Worm (Caenorhabditis elegans) whole organism, L4 larva: ENCODE data around the gene mpz-3.

Source experiments
- F10B5.3 ChIP-seq: sonication (generic microtip); optimal IDR thresholded peaks from 2 replicates; lab custom pipeline; 2016; ENCODE audit warnings: mild to moderate bottlenecking, missing genetic modification characterization, missing compliant biosample characterization
- F37D6.2 ChIP-seq: sonication (generic microtip); optimal IDR thresholded peaks from 2 replicates; lab custom pipeline; 2016; ENCODE audit warnings: mild to moderate bottlenecking, missing genetic modification characterization, missing compliant biosample characterization
- T20F7.1 ChIP-seq: fragments of 200-800 bp; sonication (Bioruptor generic); optimal IDR thresholded peaks from 2 replicates; lab custom pipeline; 2018; ENCODE audit warnings: mild to moderate bottlenecking, missing genetic modification characterization, missing compliant biosample characterization
- Y5F2A.4 ChIP-seq: fragments of 200-800 bp; sonication (Bioruptor generic); optimal IDR thresholded peaks from 2 replicates; lab custom pipeline; 2018; ENCODE audit warnings: mild to moderate bottlenecking, missing genetic modification characterization, missing compliant biosample characterization
- aha-1 ChIP-seq: fragments of 150-350 bp; peaks from one replicate; lab custom pipeline; 2014; ENCODE audit warnings: missing biosample characterization, missing genetic modification characterization
- attf-4 ChIP-seq: sonication (generic microtip); optimal IDR thresholded peaks from 3 replicates; lab custom pipeline; 2017; ENCODE audit warnings: missing biosample characterization, missing genetic modification characterization
- ceh-20 ChIP-seq: fragments of 200-800 bp; sonication (Bioruptor generic); IDR thresholded peaks from 2 replicates; pipeline ENCODE4 v1.3.6; 2022; ENCODE audit warnings: missing genetic modification reagents, missing genetic modification characterization, missing compliant biosample characterization
- ceh-28 ChIP-seq: fragments of 150-350 bp; optimal IDR thresholded peaks from 2 replicates; lab custom pipeline; 2014; ENCODE audit warnings: missing biosample characterization, missing genetic modification reagents, missing genetic modification characterization
- ceh-44 ChIP-seq: fragments of 200-800 bp; sonication (Bioruptor generic); IDR thresholded peaks from 2 replicates; pipeline ENCODE4 v1.3.6; 2022; ENCODE audit warnings: missing genetic modification reagents, missing genetic modification characterization, missing compliant biosample characterization
- ces-1 ChIP-seq: fragments of 150-350 bp; sonication (generic microtip); optimal IDR thresholded peaks from 4 replicates; lab custom pipeline; 2014; ENCODE audit warnings: missing biosample characterization, missing genetic modification reagents, missing genetic modification characterization
- cey-2 ChIP-seq: sonication (generic microtip); optimal IDR thresholded peaks from 3 replicates; lab custom pipeline; 2017; ENCODE audit warnings: missing genetic modification characterization, mild to moderate bottlenecking, missing compliant biosample characterization, antibody characterized with exemption, borderline replicate concordance; ENCODE audit not compliant: insufficient read depth
- daf-16 ChIP-seq, 3 experiments: sonication (generic microtip); optimal IDR thresholded peaks; 2 replicates each; lab custom pipeline; 2016 to 2017; ENCODE audit warnings: missing genetic modification characterization in 3 of 3, missing genetic modification reagents in 3 of 3, mild to moderate bottlenecking in 2 of 3, missing compliant biosample characterization in 2 of 3, missing biosample characterization in 1 of 3, moderate library complexity in 1 of 3
- daf-19 ChIP-seq: fragments of 200-800 bp; sonication (Bioruptor generic); conservative IDR thresholded peaks from 2 replicates; pipeline ENCODE4 v1.3.6; 2022; ENCODE audit warnings: missing genetic modification characterization, missing compliant biosample characterization
- dmd-6 ChIP-seq: fragments of 200-800 bp; sonication (Bioruptor generic); IDR thresholded peaks from 2 replicates; pipeline ENCODE4 v1.3.6; 2022; ENCODE audit warnings: missing genetic modification reagents, missing genetic modification characterization, missing compliant biosample characterization
- dpl-1 ChIP-seq: fragments of 150-350 bp; optimal IDR thresholded peaks from 2 replicates; lab custom pipeline; 2014; ENCODE audit warnings: missing biosample characterization, missing genetic modification reagents, missing genetic modification characterization
- dve-1 ChIP-seq: sonication (generic microtip); optimal IDR thresholded peaks from 2 replicates; lab custom pipeline; 2017; ENCODE audit warnings: antibody characterized with exemption, mild to moderate bottlenecking, missing genetic modification characterization, missing compliant biosample characterization; ENCODE audit not compliant: insufficient read depth
- fkh-10 ChIP-seq: fragments of 150-350 bp; optimal IDR thresholded peaks from 2 replicates; lab custom pipeline; 2014; ENCODE audit warnings: missing biosample characterization, missing genetic modification reagents, missing genetic modification characterization
- hif-1 ChIP-seq, 2 experiments: sonication (generic microtip); optimal IDR thresholded peaks; 2 replicates each; lab custom pipeline; 2016 to 2017; ENCODE audit warnings: missing compliant biosample characterization in 2 of 2, missing genetic modification characterization in 2 of 2, missing genetic modification reagents in 2 of 2, missing genotype in 2 of 2, mild to moderate bottlenecking in 1 of 2
- hlh-11 ChIP-seq: fragments of 200-800 bp; sonication (Bioruptor generic); optimal IDR thresholded peaks from 2 replicates; lab custom pipeline; 2018; ENCODE audit warnings: mild to moderate bottlenecking, missing genetic modification characterization, missing compliant biosample characterization
- hlh-30 ChIP-seq: sonication (generic microtip); optimal IDR thresholded peaks from 2 replicates; lab custom pipeline; 2017; ENCODE audit warnings: antibody characterized with exemption, mild to moderate bottlenecking, missing genetic modification characterization, missing compliant biosample characterization; ENCODE audit not compliant: insufficient read depth
- hmg-1.1 ChIP-seq: fragments of 200-800 bp; sonication (Bioruptor generic); IDR thresholded peaks from 2 replicates; pipeline ENCODE4 v1.3.6; 2022; ENCODE audit warnings: missing genetic modification reagents, missing genetic modification characterization, missing compliant biosample characterization
- lsy-2 ChIP-seq, 2 experiments: fragments of 150-350 bp in 1 of 2; sonication (generic microtip) in 1 of 2; optimal IDR thresholded peaks; 2 replicates each; lab custom pipeline; 2014 to 2017; ENCODE audit warnings: missing biosample characterization in 2 of 2, missing genetic modification characterization in 2 of 2
- mdl-1 ChIP-seq, 2 experiments: fragments of 150-350 bp in 1 of 2; sonication (generic microtip) in 1 of 2; optimal IDR thresholded peaks; 2 replicates each; lab custom pipeline; 2014 to 2017; ENCODE audit warnings: missing biosample characterization in 2 of 2, missing genetic modification characterization in 2 of 2
- mep-1 ChIP-seq: fragments of 150-350 bp; sonication (generic microtip); optimal IDR thresholded peaks from 3 replicates; lab custom pipeline; 2014; ENCODE audit warnings: missing biosample characterization, missing genetic modification characterization
- nhr-10 ChIP-seq: fragments of 150-350 bp; optimal IDR thresholded peaks from 2 replicates; lab custom pipeline; 2014; ENCODE audit warnings: missing biosample characterization, missing genetic modification characterization
- nhr-11 ChIP-seq: fragments of 150-350 bp; optimal IDR thresholded peaks from 2 replicates; lab custom pipeline; 2014; ENCODE audit warnings: missing biosample characterization, missing genetic modification characterization
- nhr-111 ChIP-seq: fragments of 200-800 bp; sonication (Bioruptor generic); optimal IDR thresholded peaks from 2 replicates; lab custom pipeline; 2018; ENCODE audit warnings: mild to moderate bottlenecking, missing genetic modification characterization, missing compliant biosample characterization
- nhr-28 ChIP-seq: fragments of 150-350 bp; optimal IDR thresholded peaks from 2 replicates; lab custom pipeline; 2014; ENCODE audit warnings: missing biosample characterization, missing genetic modification characterization
- nhr-77 ChIP-seq: fragments of 150-350 bp; optimal IDR thresholded peaks from 2 replicates; lab custom pipeline; 2014; ENCODE audit warnings: missing biosample characterization, missing genetic modification characterization
- php-3 ChIP-seq: fragments of 200-800 bp; sonication (Bioruptor generic); IDR thresholded peaks from 2 replicates; pipeline ENCODE4 v1.3.6; 2022; ENCODE audit warnings: missing genetic modification reagents, missing genetic modification characterization, missing compliant biosample characterization
- pqm-1 ChIP-seq: sonication (generic microtip); optimal IDR thresholded peaks from 2 replicates; lab custom pipeline; 2017; ENCODE audit warnings: missing biosample characterization, missing genetic modification characterization
- rbr-2 ChIP-seq: sonication (generic microtip); optimal IDR thresholded peaks from 2 replicates; lab custom pipeline; 2016; ENCODE audit warnings: missing genotype, missing genetic modification characterization, missing compliant biosample characterization
- sdz-12 ChIP-seq: fragments of 200-800 bp; sonication (Bioruptor generic); optimal IDR thresholded peaks from 2 replicates; lab custom pipeline; 2018; ENCODE audit warnings: mild to moderate bottlenecking, missing genetic modification characterization, missing compliant biosample characterization
- snpc-4 ChIP-seq: fragments of 150-350 bp; optimal IDR thresholded peaks from 2 replicates; lab custom pipeline; 2014; ENCODE audit warnings: missing biosample characterization, missing genetic modification characterization
- spr-3 ChIP-seq: fragments of 200-800 bp; sonication (Bioruptor generic); optimal IDR thresholded peaks from 2 replicates; lab custom pipeline; 2018; ENCODE audit warnings: mild to moderate bottlenecking, missing genetic modification characterization, missing compliant biosample characterization
- zip-11 ChIP-seq: fragments of 200-800 bp; sonication (Bioruptor generic); IDR thresholded peaks from 2 replicates; pipeline ENCODE4 v1.3.6; 2022; ENCODE audit warnings: missing genetic modification characterization, missing compliant biosample characterization
- ztf-7 ChIP-seq: fragments of 150-350 bp; optimal IDR thresholded peaks from 2 replicates; lab custom pipeline; 2014; ENCODE audit warnings: missing biosample characterization, missing genetic modification characterization

The mpz-3 gene

ce11 chrII:6565077-6565476 is at the start of gene mpz-3 (continued):
- TF ChIP-seq ceh-44 (peak; percentile 70; the same call in 1 of the 2 replicates), F37D6.2 (tag; lab: Kevin White, UChicago) (no peak)

DNA sequence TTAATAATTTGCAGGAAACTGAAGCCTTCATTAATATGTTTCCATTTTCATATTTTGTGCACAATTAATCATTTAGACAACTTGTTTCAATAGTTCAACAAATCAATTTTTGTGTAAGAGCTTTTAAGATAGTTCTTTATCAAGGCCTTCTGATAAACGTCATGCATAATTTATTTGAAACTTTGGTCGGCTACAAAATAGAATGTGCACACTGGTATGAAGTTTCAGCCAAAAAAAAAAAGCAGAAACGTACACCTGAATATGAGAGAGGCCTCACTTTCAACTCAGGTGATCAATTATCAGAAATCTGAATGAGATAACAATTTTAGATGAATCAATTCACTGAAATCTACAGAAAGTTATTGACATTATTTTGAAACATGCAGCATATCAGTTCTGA is 49.3 kb upstream of the mpz-3 start:
- TF ChIP-seq dve-1 (peak; percentile 40), hlh-30 (tag; lab: Kevin White, UChicago) (no peak), nhr-77 (tag; lab: Kevin White, UChicago) (no peak), nhr-28 (tag; lab: Kevin White, UChicago) (peak; percentile 9), daf-16 (GFP tag; optimal IDR thresholded peaks at IDR 0.05; lab: Kevin White, UChicago) (no peak), daf-16 (tag; optimal IDR thresholded peaks at IDR 0.05; lab: Kevin White, UChicago) (peak; percentile 21), sdz-12 (no peak), aha-1 (tag; lab: Kevin White, UChicago) (peak; percentile 52), dmd-6 (GFP tag; lab: Robert Waterston, UW) (peak; percentile 43)

- TF ChIP-seq hmg-1.1 (GFP tag; lab: Robert Waterston, UW) = no peak
- TF ChIP-seq dmd-6 (GFP tag; lab: Robert Waterston, UW) = peak; percentile 70
- no peak for TF ChIP-seq rbr-2 (tag; lab: Kevin White, UChicago)
- TF ChIP-seq hlh-30 (tag; lab: Kevin White, UChicago) = peak; percentile 51
- peak; percentile 19 for TF ChIP-seq mep-1
- no peak for TF ChIP-seq nhr-11 (tag; lab: Kevin White, UChicago)
- no peak for TF ChIP-seq snpc-4
- TF ChIP-seq Y5F2A.4 (GFP tag; lab: Kevin White, UChicago) = no peak
- no peak for TF ChIP-seq ceh-20 (GFP tag; lab: Robert Waterston, UW)
- TF ChIP-seq lsy-2 (tag; optimal IDR thresholded peaks at IDR 0.05; lab: Kevin White, UChicago) = no peak
- no peak for TF ChIP-seq daf-16 (GFP tag; optimal IDR thresholded peaks at IDR 0.05; lab: Kevin White, UChicago)
- TF ChIP-seq daf-16 (tag; optimal IDR thresholded peaks at IDR 0.05; lab: Kevin White, UChicago) = peak; percentile 84
- TF ChIP-seq F10B5.3 (tag; lab: Kevin White, UChicago) = no peak
- no peak for TF ChIP-seq F37D6.2 (tag; lab: Kevin White, UChicago)
- no peak for TF ChIP-seq spr-3 (GFP tag; lab: Kevin White, UChicago)
- TF ChIP-seq ces-1 (GFP tag; lab: Kevin White, UChicago) = no peak
- TF ChIP-seq nhr-28 (tag; lab: Kevin White, UChicago) = peak; percentile 74
- TF ChIP-seq nhr-10 = no peak
- no peak for TF ChIP-seq fkh-10 (GFP tag; lab: Kevin White, UChicago)
- peak; percentile 44 for TF ChIP-seq hlh-11 (tag; lab: Kevin White, UChicago)
- TF ChIP-seq nhr-111 (GFP tag; lab: Kevin White, UChicago) = no peak
- no peak for TF ChIP-seq cey-2 (tag; lab: Kevin White, UChicago)
- no peak for TF ChIP-seq daf-19 (GFP tag; lab: Robert Waterston, UW)
- TF ChIP-seq mdl-1 (tag; optimal IDR thresholded peaks at IDR 0.05; lab: Kevin White, UChicago) = peak in 1 of 2 experiments; percentile 26
- TF ChIP-seq ztf-7 (tag; lab: Kevin White, UChicago) = no peak
- TF ChIP-seq zip-11 (GFP tag; lab: Robert Waterston, UW) = no peak
- peak; percentile 75 for TF ChIP-seq dve-1
- TF ChIP-seq pqm-1 (tag; lab: Kevin White, UChicago) = peak; percentile 92
- 0 out of 2 replicates have a peak, but pooled peaks have one; percentile 10 for TF ChIP-seq php-3 (GFP tag; lab: Robert Waterston, UW)
- TF ChIP-seq ceh-28 (tag; lab: Kevin White, UChicago) = no peak
- TF ChIP-seq dpl-1 (GFP tag; lab: Kevin White, UChicago) = no peak
- TF ChIP-seq hif-1 (tag; optimal IDR thresholded peaks at IDR 0.05; lab: Kevin White, UChicago) = peak in 1 of 2 experiments; percentile 21
- no peak for TF ChIP-seq attf-4 (tag; lab: Kevin White, UChicago)
- TF ChIP-seq T20F7.1 = no peak
Observed at ce11 chrII:6612544-6612943, 47.3 kb upstream of the mpz-3 start.
